Fruit fly (Drosophila melanogaster) whole organism: Measurements from ENCODE around the gene Msh6.

Source experiments
- CG8478 ChIP-seq: fragments of >200 bp; optimal IDR thresholded peaks from 2 replicates; lab custom pipeline; 2018; ENCODE audit warnings: inconsistent platforms
- Dll ChIP-seq: fragments of >200 bp; optimal IDR thresholded peaks from 2 replicates; lab custom pipeline; 2017
- EcR ChIP-seq, 2 experiments: fragments of >200 bp; optimal IDR thresholded peaks; 2 replicates each; lab custom pipeline; 2017; ENCODE audit warnings: missing biosample characterization in 2 of 2, missing genetic modification characterization in 2 of 2, missing genetic modification reagents in 2 of 2
- usp ChIP-seq: fragments of >200 bp; optimal IDR thresholded peaks from 2 replicates; lab custom pipeline; 2017; ENCODE audit warnings: missing biosample characterization, missing genetic modification characterization, mixed read lengths

- TF ChIP-seq usp (no peak), Dll (lab: Kevin White, UChicago) (no peak), EcR (GFP tag; optimal IDR thresholded peaks at IDR 0.05; lab: Kevin White, UChicago) (no peak), CG8478 (lab: Kevin White, UChicago) (no peak)
These were observed 22.5 kb upstream of the Msh6 start for dm6 chr3L:15180816-15181215.
